Worm (Caenorhabditis elegans) whole organism, L1 larva: ENCODE measurements around the gene K08B12.3.

Experiments used
- C34B4.2 ChIP-seq: sonication (generic microtip); optimal IDR thresholded peaks from 2 replicates; lab custom pipeline; 2017; ENCODE audit warnings: mild to moderate bottlenecking, missing genetic modification characterization, missing compliant biosample characterization
- ama-1 ChIP-seq: fragments of 150-350 bp; optimal IDR thresholded peaks from 2 replicates; lab custom pipeline; 2014
- dpl-1 ChIP-seq, 3 experiments: fragments of 150-350 bp in 2 of 3; sonication (generic microtip) in 1 of 3; optimal IDR thresholded peaks; 2 replicates each; lab custom pipeline; 2014 to 2017; ENCODE audit warnings: missing biosample characterization in 3 of 3, missing genetic modification characterization in 3 of 3, missing genetic modification reagents in 3 of 3
- fkh-10 ChIP-seq: sonication (generic microtip); optimal IDR thresholded peaks from 2 replicates; lab custom pipeline; 2017; ENCODE audit warnings: missing biosample characterization, missing genetic modification reagents, missing genetic modification characterization
- fos-1 ChIP-seq: fragments of 150-350 bp; optimal IDR thresholded peaks from 2 replicates; lab custom pipeline; 2014; ENCODE audit warnings: missing biosample characterization, missing genetic modification characterization
- nhr-11 ChIP-seq: fragments of 150-350 bp; optimal IDR thresholded peaks from 2 replicates; lab custom pipeline; 2014; ENCODE audit warnings: missing biosample characterization, missing genetic modification characterization
- nhr-12 ChIP-seq: sonication (generic microtip); optimal IDR thresholded peaks from 2 replicates; lab custom pipeline; 2017; ENCODE audit warnings: missing biosample characterization, missing genetic modification characterization
- nhr-71 ChIP-seq: sonication (generic microtip); optimal IDR thresholded peaks from 2 replicates; lab custom pipeline; 2016; ENCODE audit warnings: mild to moderate bottlenecking, missing genetic modification characterization, moderate library complexity, missing compliant biosample characterization
- pax-3 ChIP-seq: fragments of 200-800 bp; sonication (Bioruptor generic); optimal IDR thresholded peaks from 2 replicates; lab custom pipeline; 2018; ENCODE audit warnings: mild to moderate bottlenecking, missing genetic modification characterization, moderate library complexity, missing compliant biosample characterization
- pqm-1 ChIP-seq: sonication (generic microtip); optimal IDR thresholded peaks from 3 replicates; lab custom pipeline; 2017; ENCODE audit warnings: missing biosample characterization, missing genetic modification characterization
- snpc-4 ChIP-seq: fragments of 150-350 bp; optimal IDR thresholded peaks from 2 replicates; lab custom pipeline; 2014; ENCODE audit warnings: missing biosample characterization, missing genetic modification characterization
- sox-4 ChIP-seq: sonication (generic microtip); optimal IDR thresholded peaks from 2 replicates; lab custom pipeline; 2016; ENCODE audit warnings: missing genetic modification characterization, missing compliant biosample characterization
- zag-1 ChIP-seq: fragments of 150-350 bp; optimal IDR thresholded peaks from 2 replicates; lab custom pipeline; 2014; ENCODE audit warnings: missing biosample characterization, missing genetic modification characterization

ce11 chrV:6286343-6286742 is 51.4 kb downstream of the K08B12.3 start, which contains the start of gene srn-1:
- TF ChIP-seq nhr-11 (no peak), fkh-10 (GFP tag; lab: Kevin White, UChicago) (no peak), nhr-12 (tag; lab: Kevin White, UChicago) (no peak), pax-3 (tag; lab: Kevin White, UChicago) (no peak), ama-1 (no peak), C34B4.2 (tag; lab: Kevin White, UChicago) (no peak), pqm-1 (tag; lab: Kevin White, UChicago) (no peak), dpl-1 (GFP tag; optimal IDR thresholded peaks at IDR 0.05; lab: Kevin White, UChicago) (no peak), sox-4 (no peak), fos-1 (tag; lab: Kevin White, UChicago) (no peak), zag-1 (no peak), snpc-4 (tag; lab: Kevin White, UChicago) (no peak), nhr-71 (tag; lab: Kevin White, UChicago) (no peak)
